Fruit fly (Drosophila melanogaster) Kc167 (cell line): ENCODE data around the gene wor.

ENCODE experiments used
- insv ChIP-seq: fragments of >200 bp; optimal IDR thresholded peaks from 3 replicates; lab custom pipeline; 2018; ENCODE audit warnings: missing external identifiers
- psq ChIP-seq: fragments of >200 bp; optimal IDR thresholded peaks from 2 replicates; lab custom pipeline; 2017; ENCODE audit warnings: missing external identifiers

- TF ChIP-seq insv (lab: Kevin White, UChicago) (no peak), psq (lab: Kevin White, UChicago) (no peak)
Measured at dm6 chr2L:15465932-15466331, 40.6 kb upstream of the wor start.
